Fruit fly (Drosophila melanogaster): ENCODE measurements around the gene chp.

chp gene

DNA sequence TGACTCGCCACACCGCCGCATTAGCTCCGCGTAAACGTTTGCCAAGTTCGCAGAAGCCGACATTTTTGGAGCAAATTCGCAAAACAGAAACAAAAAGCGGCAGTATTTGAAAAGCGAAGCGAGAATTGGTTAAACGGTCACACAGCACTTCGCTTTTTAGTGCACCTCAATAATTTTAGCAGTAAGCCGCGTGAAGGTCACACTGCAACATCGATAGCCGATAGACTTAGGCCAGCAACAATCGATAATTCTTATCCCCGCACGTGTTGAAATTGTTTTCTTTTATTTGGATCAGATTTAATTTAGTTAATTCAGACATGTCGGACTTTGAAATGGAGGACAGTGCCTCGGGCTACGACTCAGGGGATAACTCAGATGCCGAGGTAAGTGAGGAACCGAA lies 2.7 kb upstream of the chp start, which contains the start of the genes Zwilch and CG1542 (continued):
- TF ChIP-seq knrl (GFP tag; IDR thresholded peaks at IDR 0.05; ENCODE audit: partially characterized antibody), result peak; percentile 67
- TF ChIP-seq CG3838 (GFP tag; optimal IDR thresholded peaks at IDR 0.05), result peak; percentile 80
- TF ChIP-seq esg (GFP tag; conservative IDR thresholded peaks at IDR 0.05), result no peak
- no peak for TF ChIP-seq ro (GFP tag; IDR thresholded peaks at IDR 0.05)
- TF ChIP-seq grau (tag; optimal IDR thresholded peaks at IDR 0.05), result no peak
- TF ChIP-seq amos (GFP tag; IDR thresholded peaks at IDR 0.05; ENCODE audit: partially characterized antibody), result peak; percentile 79
- no peak for TF ChIP-seq odd (GFP tag; optimal IDR thresholded peaks at IDR 0.05)
- peak; percentile 74 for TF ChIP-seq CG7963 (GFP tag; IDR thresholded peaks at IDR 0.05; ENCODE audit: partially characterized antibody)
- no peak for TF ChIP-seq gce (GFP tag; IDR thresholded peaks at IDR 0.05)
- no peak for TF ChIP-seq CG2129 (GFP tag; IDR thresholded peaks at IDR 0.05; ENCODE audit: partially characterized antibody)
- TF ChIP-seq pita (GFP tag; optimal IDR thresholded peaks at IDR 0.05), result no peak
- no peak for TF ChIP-seq CG4404 (GFP tag; IDR thresholded peaks at IDR 0.05)
- TF ChIP-seq ems (GFP tag; optimal IDR thresholded peaks at IDR 0.05), result no peak
- TF ChIP-seq CG31441 (GFP tag; IDR thresholded peaks at IDR 0.05), result no peak
- TF ChIP-seq pb (GFP tag; optimal IDR thresholded peaks at IDR 0.05), result no peak
- no peak for TF ChIP-seq Atf6 (GFP tag; IDR thresholded peaks at IDR 0.05)
- no peak for TF ChIP-seq CG10979 (tag; optimal IDR thresholded peaks at IDR 0.05)
- TF ChIP-seq CG2875 (GFP tag; optimal IDR thresholded peaks at IDR 0.05), result no peak
- TF ChIP-seq CG8281 (tag; optimal IDR thresholded peaks at IDR 0.05), result no peak
- TF ChIP-seq CG42726 (GFP tag; IDR thresholded peaks at IDR 0.05; ENCODE audit: partially characterized antibody), result 0 out of 2 replicates have a peak, but pooled peaks have one; percentile 32
- no peak for TF ChIP-seq prd (optimal IDR thresholded peaks at IDR 0.05)
- TF ChIP-seq prd (GFP tag; IDR thresholded peaks at IDR 0.05), result no peak
- no peak for TF ChIP-seq klu (GFP tag; IDR thresholded peaks at IDR 0.05)
- TF ChIP-seq CG10959 (GFP tag; IDR thresholded peaks at IDR 0.05), result no peak
- no peak for TF ChIP-seq CG31365 (tag; optimal IDR thresholded peaks at IDR 0.05)
- TF ChIP-seq CG12155 (GFP tag; optimal IDR thresholded peaks at IDR 0.05), result no peak
- TF ChIP-seq cg (GFP tag; optimal IDR thresholded peaks at IDR 0.05), result no peak
- no peak for TF ChIP-seq lilli (GFP tag; optimal IDR thresholded peaks at IDR 0.05)
- no peak for TF ChIP-seq Hr3 (GFP tag; optimal IDR thresholded peaks at IDR 0.05)
- TF ChIP-seq CG10431 (GFP tag; optimal IDR thresholded peaks at IDR 0.05), result no peak
- TF ChIP-seq Stat92E (GFP tag; optimal IDR thresholded peaks at IDR 0.05), result peak in 1 of 3 experiments; percentile 23
- TF ChIP-seq CG11695 (GFP tag; IDR thresholded peaks at IDR 0.05), result no peak
- no peak for TF ChIP-seq Oaz (GFP tag; IDR thresholded peaks at IDR 0.05)
- TF ChIP-seq CG6254 (GFP tag; optimal IDR thresholded peaks at IDR 0.05), result peak; percentile 94
- no peak for TF ChIP-seq HLH3B (GFP tag; IDR thresholded peaks at IDR 0.05)
- TF ChIP-seq sr (GFP tag; IDR thresholded peaks at IDR 0.05), result no peak
- no peak for TF ChIP-seq gcm2 (GFP tag; optimal IDR thresholded peaks at IDR 0.05)
- no peak for TF ChIP-seq en (GFP tag; optimal IDR thresholded peaks at IDR 0.05)
- TF ChIP-seq CG17186 (GFP tag; optimal IDR thresholded peaks at IDR 0.05), result peak; percentile 89
- TF ChIP-seq cato (GFP tag; optimal IDR thresholded peaks at IDR 0.05; ENCODE audit: borderline replicate concordance), result no peak
- TF ChIP-seq CG8478 (optimal IDR thresholded peaks at IDR 0.05), result no peak
- TF ChIP-seq ac (GFP tag; optimal IDR thresholded peaks at IDR 0.05), result no peak
- no peak for TF ChIP-seq CG12744 (GFP tag; optimal IDR thresholded peaks at IDR 0.05)
- peak; percentile 96 for TF ChIP-seq dm (GFP tag; optimal IDR thresholded peaks at IDR 0.05)
- TF ChIP-seq CG6175 (GFP tag; IDR thresholded peaks at IDR 0.05), result no peak
- no peak for TF ChIP-seq lola (GFP tag; optimal IDR thresholded peaks at IDR 0.05)
- no peak for TF ChIP-seq CG18011 (GFP tag; optimal IDR thresholded peaks at IDR 0.05)
- TF ChIP-seq sens-2 (GFP tag; IDR thresholded peaks at IDR 0.05), result no peak
- no peak for TF ChIP-seq scrt (GFP tag; optimal IDR thresholded peaks at IDR 0.05)
- no peak for TF ChIP-seq Six4 (GFP tag; optimal IDR thresholded peaks at IDR 0.05)
- peak; percentile 46 for TF ChIP-seq bigmax (GFP tag; optimal IDR thresholded peaks at IDR 0.05)
- no peak for TF ChIP-seq Camta (GFP tag; optimal IDR thresholded peaks at IDR 0.05)

All from whole organism, embryonic.